Fruit fly (Drosophila melanogaster): Measurements from ENCODE around the gene Sf3b5.

The Sf3b5 gene

DNA sequence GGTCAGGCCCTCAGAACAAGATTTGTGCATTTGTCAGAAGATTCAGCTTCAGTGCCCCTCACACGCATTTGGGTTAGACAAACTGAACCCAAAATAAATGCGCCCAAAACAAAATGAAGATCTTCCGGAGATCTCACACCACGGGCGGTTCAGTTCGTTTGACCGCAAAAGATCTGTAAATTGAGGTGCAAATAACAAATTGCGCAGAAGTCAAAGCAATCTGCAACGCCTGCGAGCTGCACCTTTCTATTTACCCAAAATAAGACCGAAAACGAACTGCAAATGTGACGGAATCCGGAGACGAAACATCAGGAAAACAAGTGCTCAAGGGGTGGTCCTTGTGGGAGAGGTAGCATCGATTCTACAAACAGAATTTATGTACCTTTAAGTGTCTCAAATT lies 49.6 kb downstream of the Sf3b5 start:
- TF ChIP-seq jim (GFP tag; optimal IDR thresholded peaks at IDR 0.05): no peak
- no peak for TF ChIP-seq dl (GFP tag; optimal IDR thresholded peaks at IDR 0.05; ENCODE audit: insufficient read depth in 1 of 2, partially characterized antibody in 2 of 2)
